Worm (Caenorhabditis elegans) whole organism, L4/young adult: ENCODE measurements around the gene srg-10.

Source experiments
- W03F9.2 ChIP-seq: fragments of 150-350 bp; optimal IDR thresholded peaks from 2 replicates; lab custom pipeline; 2014; ENCODE audit warnings: missing biosample characterization, missing genetic modification characterization
- dao-5 ChIP-seq: sonication (generic microtip); optimal IDR thresholded peaks from 2 replicates; lab custom pipeline; 2016; ENCODE audit warnings: missing genotype, missing genetic modification characterization, moderate library complexity, missing compliant biosample characterization
- him-1 ChIP-seq: sonication (generic microtip); optimal IDR thresholded peaks from 2 replicates; lab custom pipeline; 2016; ENCODE audit warnings: missing genotype, missing genetic modification reagents, missing genetic modification characterization, missing compliant biosample characterization

- no peak for TF ChIP-seq W03F9.2
- no peak for TF ChIP-seq him-1 (tag; lab: Kevin White, UChicago)
- TF ChIP-seq dao-5 = no peak
Measured at ce11 chrIII:4657386-4657785, 20.2 kb upstream of the srg-10 start.
